Comparison of ENCODE assay signal across 4 fruit fly cellular contexts in genomic region chr3L:2414876-2415275, dm6.
A peak's percentile ranks its signal among the peaks of the same experiment; 100 is the strongest.
TF ChIP-seq lines count a peak whose summit lies in the region.

No protein-coding gene starts in this region.

- TF ChIP-seq CTCF in whole organism, embryonic (GFP tag; optimal IDR thresholded peaks at IDR 0.05; lab: Kevin White, UChicago), result no peak

TF ChIP-seq in whole organism, adult, 20 proteins besides CTCF, POLR2A, EP300 and RAD21:
- TF ChIP-seq CG12768 (GFP tag; optimal IDR thresholded peaks at IDR 0.05; lab: Kevin White, UChicago), result no peak
- TF ChIP-seq CG11617 (GFP tag; optimal IDR thresholded peaks at IDR 0.05; lab: Kevin White, UChicago), result no peak
- no peak for TF ChIP-seq pad (GFP tag; optimal IDR thresholded peaks at IDR 0.05; lab: Kevin White, UChicago)
- no peak for TF ChIP-seq toe (GFP tag; optimal IDR thresholded peaks at IDR 0.05; lab: Kevin White, UChicago)
- peak; percentile 35 for TF ChIP-seq tj (GFP tag; optimal IDR thresholded peaks at IDR 0.05; lab: Kevin White, UChicago)

TF ChIP-seq in whole organism, embryonic, 481 proteins besides CTCF, POLR2A, EP300 and RAD21:
- TF ChIP-seq Ssrp (tag; optimal IDR thresholded peaks at IDR 0.05; lab: Kevin White, UChicago), result no peak
- no peak for TF ChIP-seq HLHmδ (GFP tag; optimal IDR thresholded peaks at IDR 0.05; lab: Kevin White, UChicago)
- no peak for TF ChIP-seq cato (GFP tag; optimal IDR thresholded peaks at IDR 0.05; lab: Kevin White, UChicago; ENCODE audit: borderline replicate concordance)
- TF ChIP-seq sqz (GFP tag; optimal IDR thresholded peaks at IDR 0.05; lab: Kevin White, UChicago), result peak; percentile 8
- peak; percentile 91 for TF ChIP-seq z (GFP tag; IDR thresholded peaks at IDR 0.05; lab: Robert Waterston, UW)
- peak; percentile 24 for TF ChIP-seq sens (GFP tag; lab: Kevin White, UChicago)
- peak; percentile 13 for TF ChIP-seq cwo (GFP tag; optimal IDR thresholded peaks at IDR 0.05; lab: Kevin White, UChicago)

TF ChIP-seq in whole organism, prepupa, 60 proteins besides CTCF, POLR2A, EP300 and RAD21:
- TF ChIP-seq spab (GFP tag; optimal IDR thresholded peaks at IDR 0.05; lab: Kevin White, UChicago) (no peak), CG8319 (GFP tag; optimal IDR thresholded peaks at IDR 0.05; lab: Kevin White, UChicago) (no peak), CG8119 (GFP tag; IDR thresholded peaks at IDR 0.05; lab: Robert Waterston, UW) (peak; percentile 46; the same call in 2 of the 3 replicates)

TF ChIP-seq in whole organism, pupa, 21 proteins besides CTCF, POLR2A, EP300 and RAD21:
- TF ChIP-seq CG12605 (GFP tag; IDR thresholded peaks at IDR 0.05; lab: Robert Waterston, UW), result peak; percentile 20; the same call in 1 of the 2 replicates
- no peak for TF ChIP-seq CG9948 (tag; optimal IDR thresholded peaks at IDR 0.05; lab: Kevin White, UChicago)
